Worm (Caenorhabditis elegans) whole organism, L2 larva: ENCODE measurements around the gene R05H10.1.

Source experiments
- R02D3.7 ChIP-seq: fragments of 150-350 bp; optimal IDR thresholded peaks from 2 replicates; lab custom pipeline; 2014; ENCODE audit warnings: missing biosample characterization, missing genetic modification characterization
- Y55F3AM.14 ChIP-seq: fragments of 200-800 bp; sonication (Bioruptor generic); optimal IDR thresholded peaks from 2 replicates; lab custom pipeline; 2018; ENCODE audit warnings: mild to moderate bottlenecking, missing genetic modification characterization, missing compliant biosample characterization
- elt-1 ChIP-seq: fragments of 150-350 bp; optimal IDR thresholded peaks from 2 replicates; lab custom pipeline; 2014; ENCODE audit warnings: missing biosample characterization, missing genetic modification characterization
- fos-1 ChIP-seq: fragments of 150-350 bp; optimal IDR thresholded peaks from 2 replicates; lab custom pipeline; 2014; ENCODE audit warnings: missing biosample characterization, missing genetic modification characterization
- lin-13 ChIP-seq: fragments of 150-350 bp; optimal IDR thresholded peaks from 2 replicates; lab custom pipeline; 2014; ENCODE audit warnings: missing biosample characterization, missing genetic modification reagents, missing genetic modification characterization
- nhr-237 ChIP-seq: fragments of 150-350 bp; optimal IDR thresholded peaks from 2 replicates; lab custom pipeline; 2014; ENCODE audit warnings: missing biosample characterization, missing genetic modification characterization
- unc-55 ChIP-seq: fragments of 150-350 bp; sonication (generic microtip); optimal IDR thresholded peaks from 3 replicates; lab custom pipeline; 2014; ENCODE audit warnings: missing biosample characterization, missing genetic modification reagents, missing genetic modification characterization
- ztf-11 ChIP-seq: sonication (generic microtip); optimal IDR thresholded peaks from 2 replicates; lab custom pipeline; 2017; ENCODE audit warnings: missing biosample characterization, missing genetic modification characterization

DNA sequence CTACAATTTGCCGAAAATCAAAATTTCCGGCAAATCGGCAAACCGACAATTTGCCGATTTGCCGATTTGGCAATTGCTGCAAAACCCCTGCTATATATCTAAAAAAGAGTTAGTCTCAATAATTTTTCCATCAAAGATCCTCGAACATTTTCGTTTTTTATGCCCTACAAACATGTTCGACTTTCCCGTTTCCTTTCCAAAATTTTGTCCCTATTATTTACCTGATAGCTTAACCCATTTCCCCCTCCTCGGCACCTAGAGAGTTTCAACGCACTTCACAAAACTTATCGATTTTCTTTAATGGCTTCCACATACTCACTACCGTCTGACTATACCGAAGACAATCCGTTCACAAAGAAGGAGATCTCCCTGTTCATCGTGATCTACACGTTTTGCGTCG is 42.9 kb upstream of the R05H10.1 start, which contains the start of gene W01D2.6:
- TF ChIP-seq lin-13 (GFP tag; lab: Kevin White, UChicago) (no peak), ztf-11 (tag; lab: Kevin White, UChicago) (no peak), fos-1 (tag; lab: Kevin White, UChicago) (no peak), unc-55 (GFP tag; lab: Kevin White, UChicago) (no peak), R02D3.7 (tag; lab: Kevin White, UChicago) (no peak), Y55F3AM.14 (GFP tag; lab: Kevin White, UChicago) (no peak), elt-1 (tag; lab: Kevin White, UChicago) (no peak), nhr-237 (tag; lab: Kevin White, UChicago) (no peak)
